Fruit fly (Drosophila melanogaster): ENCODE results near the gene CG7044.
A peak's percentile ranks its signal among the peaks of the same experiment; 100 is the strongest.

DNA sequence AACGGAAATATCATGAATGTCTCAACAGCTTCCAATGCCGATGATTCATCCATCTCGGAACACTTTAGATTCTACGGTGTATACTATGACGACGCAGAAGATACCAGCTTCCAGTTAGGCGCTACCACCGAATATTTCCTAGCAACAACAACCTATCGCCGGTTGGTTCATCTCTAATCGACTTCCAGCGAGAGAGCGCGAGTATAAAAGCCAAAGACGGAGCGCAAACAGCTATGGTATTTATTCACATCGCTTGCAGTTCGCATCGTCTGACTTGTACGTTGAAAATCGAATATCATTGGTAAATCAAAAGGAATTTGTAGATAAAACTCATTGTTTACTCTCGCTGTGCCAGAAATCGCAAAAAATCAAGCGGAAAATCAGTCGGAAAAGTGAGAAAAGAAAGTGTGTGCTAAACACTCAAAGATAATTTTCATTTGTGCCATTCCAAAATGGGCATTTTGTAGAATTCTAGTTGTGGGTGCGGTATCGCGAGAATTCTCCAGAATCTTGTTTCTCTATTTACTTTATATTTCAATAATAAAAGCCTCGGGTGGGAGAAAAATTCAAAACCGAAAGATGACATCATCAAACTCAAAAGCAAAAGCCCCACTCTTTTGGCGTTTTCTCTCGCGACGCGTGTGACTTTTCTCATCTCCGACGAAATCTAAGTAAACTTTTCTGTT lies 36.4 kb downstream of the CG7044 start, which contains the start of gene AnxB9:
- TF ChIP-seq CG17361 (GFP tag; IDR thresholded peaks at IDR 0.05) = no peak
- no peak for TF ChIP-seq CG10209 (GFP tag; optimal IDR thresholded peaks at IDR 0.05)
- no peak for TF ChIP-seq sna (GFP tag; IDR thresholded peaks at IDR 0.05; ENCODE audit: partially characterized antibody)
- TF ChIP-seq Lim3 (GFP tag; IDR thresholded peaks at IDR 0.05) = no peak
- no peak for TF ChIP-seq btn (GFP tag; optimal IDR thresholded peaks at IDR 0.05)
- TF ChIP-seq Lpt (GFP tag; optimal IDR thresholded peaks at IDR 0.05) = no peak
- no peak for TF ChIP-seq gt (GFP tag; IDR thresholded peaks at IDR 0.05)
- TF ChIP-seq CG6272 (GFP tag; IDR thresholded peaks at IDR 0.05) = no peak
- peak; percentile 8 for TF ChIP-seq CG4282 (GFP tag; optimal IDR thresholded peaks at IDR 0.05)
- no peak for TF ChIP-seq Chrac-16 (GFP tag; optimal IDR thresholded peaks at IDR 0.05)
